Worm (Caenorhabditis elegans) whole organism, late embryonic: ENCODE measurements around the gene sre-50.
"Not testable (repeated sequence)": the region's sequence is repeated elsewhere in the genome, so short reads cannot be mapped to it uniquely, and the experiment has no call there.

ENCODE experiments used
- C38D4.7 ChIP-seq: fragments of 200-800 bp; sonication (Bioruptor generic); optimal IDR thresholded peaks from 2 replicates; lab custom pipeline; 2018; ENCODE audit warnings: mild to moderate bottlenecking, missing genetic modification characterization, moderate library complexity, missing compliant biosample characterization
- K02D7.2 ChIP-seq: sonication (generic microtip); optimal IDR thresholded peaks from 2 replicates; lab custom pipeline; 2017; ENCODE audit warnings: mild to moderate bottlenecking, missing genetic modification characterization, missing compliant biosample characterization
- ahr-1 ChIP-seq: sonication (generic microtip); optimal IDR thresholded peaks from 2 replicates; lab custom pipeline; 2016; ENCODE audit warnings: missing genetic modification characterization, missing compliant biosample characterization
- ceh-14 ChIP-seq: sonication (generic microtip); optimal IDR thresholded peaks from 2 replicates; lab custom pipeline; 2016; ENCODE audit warnings: missing genotype, missing genetic modification characterization, missing compliant biosample characterization
- ceh-19 ChIP-seq: fragments of 200-800 bp; sonication (Bioruptor generic); optimal IDR thresholded peaks from 2 replicates; lab custom pipeline; 2018; ENCODE audit warnings: mild to moderate bottlenecking, missing genetic modification characterization, missing compliant biosample characterization
- ceh-2 ChIP-seq: sonication (generic microtip); optimal IDR thresholded peaks from 2 replicates; lab custom pipeline; 2016; ENCODE audit warnings: missing genotype, missing genetic modification characterization, missing compliant biosample characterization
- ceh-22 ChIP-seq: sonication (generic microtip); optimal IDR thresholded peaks from 2 replicates; lab custom pipeline; 2017; ENCODE audit warnings: missing biosample characterization, missing genetic modification characterization
- ceh-24 ChIP-seq: sonication (generic microtip); optimal IDR thresholded peaks from 2 replicates; lab custom pipeline; 2016; ENCODE audit warnings: mild to moderate bottlenecking, missing genetic modification characterization, missing compliant biosample characterization
- ceh-34 ChIP-seq: sonication (generic microtip); optimal IDR thresholded peaks from 2 replicates; lab custom pipeline; 2016; ENCODE audit warnings: mild to moderate bottlenecking, missing genetic modification characterization, missing compliant biosample characterization
- ceh-45 ChIP-seq: fragments of 200-800 bp; sonication (Bioruptor generic); IDR thresholded peaks from 2 replicates; pipeline ENCODE4 v1.3.6; 2022; ENCODE audit warnings: missing genetic modification reagents, missing genetic modification characterization, missing compliant biosample characterization
- ceh-48 ChIP-seq: sonication (generic microtip); optimal IDR thresholded peaks from 2 replicates; lab custom pipeline; 2016; ENCODE audit warnings: missing genetic modification characterization, inconsistent platforms, missing compliant biosample characterization
- ceh-6 ChIP-seq: fragments of 200-800 bp; sonication (Bioruptor generic); optimal IDR thresholded peaks from 2 replicates; lab custom pipeline; 2018; ENCODE audit warnings: mild to moderate bottlenecking, missing genetic modification characterization, missing compliant biosample characterization
- che-1 ChIP-seq: sonication (generic microtip); optimal IDR thresholded peaks from 2 replicates; lab custom pipeline; 2016; ENCODE audit warnings: mild to moderate bottlenecking, missing genetic modification characterization, missing compliant biosample characterization
- dmd-4 ChIP-seq: sonication (generic microtip); optimal IDR thresholded peaks from 2 replicates; lab custom pipeline; 2016; ENCODE audit warnings: borderline replicate concordance, missing genetic modification characterization, missing compliant biosample characterization
- dve-1 ChIP-seq: sonication (generic microtip); optimal IDR thresholded peaks from 2 replicates; lab custom pipeline; 2017; ENCODE audit warnings: antibody characterized with exemption, mild to moderate bottlenecking, missing genetic modification characterization, missing compliant biosample characterization
- elt-2 ChIP-seq: sonication (generic microtip); optimal IDR thresholded peaks from 2 replicates; lab custom pipeline; 2016; ENCODE audit warnings: missing genetic modification reagents, missing genetic modification characterization, missing compliant biosample characterization
- fax-1 ChIP-seq: sonication (generic microtip); optimal IDR thresholded peaks from 2 replicates; lab custom pipeline; 2016; ENCODE audit warnings: missing genotype, missing genetic modification characterization, missing compliant biosample characterization
- fkh-10 ChIP-seq: fragments of 150-350 bp; optimal IDR thresholded peaks from 2 replicates; lab custom pipeline; 2014; ENCODE audit warnings: missing biosample characterization, missing genetic modification reagents, missing genetic modification characterization
- fkh-6 ChIP-seq: sonication (generic microtip); optimal IDR thresholded peaks from 2 replicates; lab custom pipeline; 2016; ENCODE audit warnings: missing genetic modification characterization, missing compliant biosample characterization
- hlh-13 ChIP-seq: fragments of 200-800 bp; sonication (Bioruptor generic); optimal IDR thresholded peaks from 2 replicates; lab custom pipeline; 2018; ENCODE audit warnings: mild to moderate bottlenecking, missing genetic modification characterization, missing compliant biosample characterization
- hlh-15 ChIP-seq: sonication (generic microtip); optimal IDR thresholded peaks from 2 replicates; lab custom pipeline; 2016; ENCODE audit warnings: missing genetic modification characterization, missing compliant biosample characterization
- hlh-30 ChIP-seq: sonication (generic microtip); optimal IDR thresholded peaks from 2 replicates; lab custom pipeline; 2017; ENCODE audit warnings: antibody characterized with exemption, missing genetic modification characterization, missing compliant biosample characterization; ENCODE audit not compliant: insufficient read depth
- hlh-6 ChIP-seq: sonication (generic microtip); optimal IDR thresholded peaks from 2 replicates; lab custom pipeline; 2016; ENCODE audit warnings: missing genotype, missing genetic modification characterization, missing compliant biosample characterization
- hlh-8 ChIP-seq: sonication (generic microtip); optimal IDR thresholded peaks from 2 replicates; lab custom pipeline; 2016; ENCODE audit warnings: missing genotype, missing genetic modification characterization, missing compliant biosample characterization
- lim-6 ChIP-seq: sonication (generic microtip); optimal IDR thresholded peaks from 2 replicates; lab custom pipeline; 2016; ENCODE audit warnings: missing genetic modification characterization, missing compliant biosample characterization
- madf-2 ChIP-seq: sonication (generic microtip); optimal IDR thresholded peaks from 2 replicates; lab custom pipeline; 2017; ENCODE audit warnings: missing genetic modification characterization, missing compliant biosample characterization
- nhr-232 ChIP-seq: sonication (generic microtip); optimal IDR thresholded peaks from 2 replicates; lab custom pipeline; 2016; ENCODE audit warnings: missing genetic modification characterization, missing compliant biosample characterization
- npax-4 ChIP-seq: sonication (generic microtip); optimal IDR thresholded peaks from 2 replicates; lab custom pipeline; 2016; ENCODE audit warnings: missing genetic modification characterization, missing compliant biosample characterization
- odd-2 ChIP-seq: sonication (generic microtip); optimal IDR thresholded peaks from 2 replicates; lab custom pipeline; 2017; ENCODE audit warnings: antibody characterized with exemption, mild to moderate bottlenecking, missing genetic modification characterization, missing compliant biosample characterization
- pag-3 ChIP-seq: sonication (generic microtip); optimal IDR thresholded peaks from 2 replicates; lab custom pipeline; 2016; ENCODE audit warnings: missing compliant biosample characterization, missing genetic modification characterization, borderline replicate concordance
- pat-9 ChIP-seq: fragments of 200-800 bp; sonication (Bioruptor generic); optimal IDR thresholded peaks from 2 replicates; lab custom pipeline; 2018; ENCODE audit warnings: mild to moderate bottlenecking, missing genetic modification characterization, moderate library complexity, missing compliant biosample characterization
- pha-4 ChIP-seq: fragments of 150-350 bp; optimal IDR thresholded peaks from 2 replicates; lab custom pipeline; 2018; ENCODE audit warnings: missing biosample characterization, missing genetic modification reagents, missing genetic modification characterization
- ref-2 ChIP-seq: sonication (generic microtip); optimal IDR thresholded peaks from 2 replicates; lab custom pipeline; 2016; ENCODE audit warnings: missing genetic modification characterization, missing compliant biosample characterization
- sox-2 ChIP-seq: fragments of 200-800 bp; sonication (Bioruptor generic); IDR thresholded peaks from 2 replicates; pipeline ENCODE4 v1.3.6; 2022; ENCODE audit warnings: missing genetic modification reagents, missing genetic modification characterization, missing compliant biosample characterization
- sox-4 ChIP-seq: sonication (generic microtip); optimal IDR thresholded peaks from 2 replicates; lab custom pipeline; 2017; ENCODE audit warnings: mild to moderate bottlenecking, missing genetic modification characterization, inconsistent platforms, missing compliant biosample characterization
- syd-9 ChIP-seq: sonication (generic microtip); optimal IDR thresholded peaks from 2 replicates; lab custom pipeline; 2016; ENCODE audit warnings: mild to moderate bottlenecking, missing genetic modification characterization, moderate library complexity, missing compliant biosample characterization
- tbx-2 ChIP-seq: sonication (generic microtip); optimal IDR thresholded peaks from 2 replicates; lab custom pipeline; 2016; ENCODE audit warnings: missing genetic modification characterization, missing compliant biosample characterization
- unc-3 ChIP-seq, 2 experiments: fragments of 200-800 bp in 1 of 2; sonication (Bioruptor generic) in 1 of 2; sonication (generic microtip) in 1 of 2; conservative IDR thresholded peaks in 1 of 2; optimal IDR thresholded peaks in 1 of 2; 2 replicates each; pipeline versions ENCODE4 v1.3.6 to Lab custom; 2016 to 2022; ENCODE audit warnings: missing compliant biosample characterization in 2 of 2, missing genetic modification characterization in 2 of 2, missing genetic modification reagents in 1 of 2
- unc-55 ChIP-seq: sonication (generic microtip); optimal IDR thresholded peaks from 2 replicates; lab custom pipeline; 2017; ENCODE audit warnings: missing biosample characterization, missing genetic modification reagents, missing genetic modification characterization
- unc-86 ChIP-seq: sonication (generic microtip); optimal IDR thresholded peaks from 2 replicates; lab custom pipeline; 2016; ENCODE audit warnings: missing genetic modification characterization, missing compliant biosample characterization
- ztf-16 ChIP-seq: sonication (generic microtip); optimal IDR thresholded peaks from 2 replicates; lab custom pipeline; 2017; ENCODE audit warnings: missing genetic modification characterization, missing compliant biosample characterization

Gene sre-50

DNA sequence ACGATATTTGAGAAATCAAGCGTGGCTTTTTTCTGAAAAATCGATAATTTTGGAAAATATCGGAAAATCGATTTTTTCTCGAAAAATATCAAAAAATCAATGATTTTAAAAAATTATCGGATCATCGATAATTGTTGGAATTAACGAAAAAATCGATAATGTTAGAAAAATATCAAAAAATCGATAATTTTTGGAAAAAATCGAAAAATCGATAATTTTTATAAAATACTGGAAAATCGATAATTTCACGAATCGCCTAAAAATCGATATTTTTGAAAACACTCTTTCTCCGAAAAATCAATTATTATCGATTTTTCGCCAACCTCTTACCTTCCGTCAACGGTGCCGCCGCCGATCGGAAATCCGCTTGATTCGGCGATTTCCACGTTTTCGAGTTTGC lies 2.1 kb upstream of the sre-50 start:
- TF ChIP-seq ceh-48 (peak; percentile 68), ceh-24 (tag; lab: Kevin White, UChicago) (no peak)
- TF ChIP-seq, all 69 proteins: peak for 1

- TF ChIP-seq unc-55 (no peak), elt-2 (tag; lab: Kevin White, UChicago) (no peak), dve-1 (tag; lab: Kevin White, UChicago) (no peak), sox-4 (tag; lab: Kevin White, UChicago) (no peak), C38D4.7 (GFP tag; lab: Kevin White, UChicago) (no peak), ztf-16 (tag; lab: Kevin White, UChicago) (no peak), hlh-15 (tag; lab: Kevin White, UChicago) (no peak), hlh-6 (tag; lab: Kevin White, UChicago) (no peak), fkh-6 (tag; lab: Kevin White, UChicago) (no peak)
Measured at ce11 chrII:12302354-12302753, 971 bp upstream of the sre-50 start, which contains the start of gene C50E10.1. TSS of gene C50E10.1 (minus strand) at chrII:12302454.

- no peak for TF ChIP-seq hlh-13 (GFP tag; lab: Kevin White, UChicago)
- no peak for TF ChIP-seq syd-9 (tag; lab: Kevin White, UChicago)
- TF ChIP-seq ceh-45 (GFP tag; lab: Robert Waterston, UW), result no peak
- TF ChIP-seq dmd-4 (tag; lab: Kevin White, UChicago), result no peak
- TF ChIP-seq unc-86 (tag; lab: Kevin White, UChicago), result no peak
- no peak for TF ChIP-seq ceh-6 (GFP tag; lab: Kevin White, UChicago)
- no peak for TF ChIP-seq lim-6 (tag; lab: Kevin White, UChicago)
- no peak for TF ChIP-seq sox-2
- no peak for TF ChIP-seq che-1 (tag; lab: Kevin White, UChicago)
- TF ChIP-seq pha-4 (tag; lab: Kevin White, UChicago), result no peak
- TF ChIP-seq pat-9 (tag; lab: Kevin White, UChicago), result no peak
- no peak for TF ChIP-seq ztf-16 (tag; lab: Kevin White, UChicago)
- no peak for TF ChIP-seq pag-3 (tag; lab: Kevin White, UChicago)
- no peak for TF ChIP-seq K02D7.2 (tag; lab: Kevin White, UChicago)
Measured at ce11 chrII:12309614-12310013, 6.3 kb downstream of the sre-50 start, which contains the start of gene C50E10.2. TSS of gene C50E10.2 (minus strand) at chrII:12309714.

DNA sequence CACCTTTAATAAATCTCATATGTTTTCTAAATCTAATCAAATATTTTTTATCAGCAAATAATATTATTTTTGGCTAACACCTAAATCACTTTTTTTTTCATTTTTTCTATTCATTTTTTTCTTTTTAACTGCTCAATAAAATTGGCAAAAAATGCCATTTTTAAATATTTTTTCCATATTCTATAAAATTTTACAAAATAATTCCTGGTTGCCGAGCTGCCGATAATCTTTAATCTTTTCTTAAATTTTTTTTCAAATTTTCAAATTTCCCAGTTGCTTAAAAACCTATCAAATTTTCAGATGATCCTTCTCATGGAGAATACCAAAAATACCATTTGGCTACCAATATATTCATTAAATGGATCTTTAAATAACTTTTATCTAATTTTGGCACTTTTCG lies 8.2 kb downstream of the sre-50 start, which contains the start of gene sre-51:
Gene sre-51 (plus strand): TSS at position 301 of the 400 bp plus-strand sequence.
- TF ChIP-seq madf-2 (no peak), odd-2 (tag; lab: Kevin White, UChicago) (no peak), ceh-19 (GFP tag; lab: Kevin White, UChicago) (no peak), C38D4.7 (GFP tag; lab: Kevin White, UChicago) (no peak), hlh-15 (tag; lab: Kevin White, UChicago) (no peak)

ce11 chrII:12318541-12318940 lies 15.2 kb downstream of the sre-50 start, which contains the start of gene sre-49:
TSS of gene sre-49 (plus strand) at chrII:12318841.
- TF ChIP-seq nhr-232; npax-4 (tag; lab: Kevin White, UChicago); tbx-2 (tag; lab: Kevin White, UChicago): not testable (repeated sequence)

DNA sequence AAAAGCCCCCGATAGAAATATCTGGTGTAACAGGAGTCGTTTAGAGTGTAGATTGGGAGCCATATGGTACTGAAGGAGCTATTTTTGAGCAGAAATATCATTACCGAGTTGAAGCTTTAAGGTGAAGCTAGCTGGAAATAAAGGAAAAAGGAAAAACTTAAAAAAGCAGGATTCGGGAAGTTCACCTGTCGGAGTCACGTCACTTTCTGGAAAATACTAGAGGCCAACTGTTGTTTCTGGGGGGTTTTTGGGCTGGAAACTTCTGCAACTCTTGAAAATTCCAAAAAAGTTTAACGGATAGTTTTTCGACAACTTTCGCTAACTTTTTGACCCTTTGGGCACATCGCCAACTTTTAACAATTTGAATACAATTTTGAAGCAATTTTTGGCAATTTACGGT lies 20.0 kb downstream of the sre-50 start, which contains the start of gene sre-53:
Gene sre-53 (minus strand): TSS at position 101 of the 400 bp plus-strand sequence.
- TF ChIP-seq unc-3 (GFP tag; conservative IDR thresholded peaks at IDR 0.05; lab: Robert Waterston, UW) (no peak), unc-3 (tag; optimal IDR thresholded peaks at IDR 0.05; lab: Kevin White, UChicago) (no peak), ceh-2 (tag; lab: Kevin White, UChicago) (no peak), K02D7.2 (tag; lab: Kevin White, UChicago) (no peak), ceh-6 (GFP tag; lab: Kevin White, UChicago) (no peak), fax-1 (no peak), C38D4.7 (GFP tag; lab: Kevin White, UChicago) (no peak), ceh-34 (tag; lab: Kevin White, UChicago) (no peak), dmd-4 (tag; lab: Kevin White, UChicago) (no peak), pha-4 (tag; lab: Kevin White, UChicago) (no peak), ceh-19 (GFP tag; lab: Kevin White, UChicago) (no peak), hlh-8 (tag; lab: Kevin White, UChicago) (no peak), ceh-22 (no peak), hlh-30 (tag; lab: Kevin White, UChicago) (no peak), hlh-6 (tag; lab: Kevin White, UChicago) (no peak), ceh-14 (tag; lab: Kevin White, UChicago) (no peak), fkh-10 (GFP tag; lab: Kevin White, UChicago) (no peak), ahr-1 (tag; lab: Kevin White, UChicago) (no peak), ref-2 (tag; lab: Kevin White, UChicago) (no peak)
- TF ChIP-seq, all 69 proteins: peak for 0
